Fruit fly (Drosophila melanogaster) whole organism, embryonic: ENCODE measurements around the gene VhaPPA1-2.

Experiments
- BEAF-32 ChIP-seq: fragments of 200-800 bp; sonication (Bioruptor generic); optimal IDR thresholded peaks from 3 replicates; lab custom pipeline; 2017; ENCODE audit warnings: missing biosample characterization, missing genetic modification characterization, mild to moderate bottlenecking, moderate library complexity, missing genetic modification reagents
- CG10366 ChIP-seq: fragments of 200-800 bp; sonication (Bioruptor generic); IDR thresholded peaks from 2 replicates; pipeline ENCODE4 v1.3.6; 2022; ENCODE audit warnings: missing biosample characterization, missing genetic modification characterization
- CG10959 ChIP-seq: fragments of 200-800 bp; sonication (Bioruptor generic); IDR thresholded peaks from 2 replicates; pipeline ENCODE4 v1.3.6; 2022; ENCODE audit warnings: missing biosample characterization, missing genetic modification characterization
- CG11085 ChIP-seq: fragments of 200-800 bp; sonication (Bioruptor generic); IDR thresholded peaks from 2 replicates; pipeline ENCODE4 v1.3.6; 2022; ENCODE audit warnings: missing biosample characterization, missing genetic modification characterization
- CG11247 ChIP-seq: fragments of 200-800 bp; sonication (Bioruptor generic); IDR thresholded peaks from 2 replicates; pipeline ENCODE4 v1.3.6; 2022; ENCODE audit warnings: missing biosample characterization, missing genetic modification characterization
- CG12391 ChIP-seq: fragments of 200-800 bp; sonication (Bioruptor generic); optimal IDR thresholded peaks from 3 replicates; lab custom pipeline; 2018; ENCODE audit warnings: missing biosample characterization, mild to moderate bottlenecking, missing genetic modification characterization, moderate library complexity
- CG13287 ChIP-seq: fragments of 200-800 bp; sonication (Bioruptor generic); IDR thresholded peaks from 2 replicates; pipeline ENCODE4 v1.3.6; 2022; ENCODE audit warnings: missing biosample characterization, missing genetic modification characterization; ENCODE audit not compliant: partially characterized antibody
- CG16815 ChIP-seq: fragments of 200-800 bp; sonication (Bioruptor generic); optimal IDR thresholded peaks from 3 replicates; lab custom pipeline; 2017; ENCODE audit warnings: missing biosample characterization, mild to moderate bottlenecking, missing genetic modification characterization
- CG17829 ChIP-seq: fragments of 200-800 bp; optimal IDR thresholded peaks from 2 replicates; lab custom pipeline; 2019; ENCODE audit warnings: missing biosample characterization, mild to moderate bottlenecking, missing genetic modification characterization, moderate library complexity
- CG18476 ChIP-seq: fragments of 200-800 bp; sonication (Bioruptor generic); optimal IDR thresholded peaks from 2 replicates; lab custom pipeline; 2016; ENCODE audit warnings: missing biosample characterization, mild to moderate bottlenecking, missing genetic modification characterization
- CG2116 ChIP-seq: fragments of 200-800 bp; sonication (Bioruptor generic); optimal IDR thresholded peaks from 3 replicates; lab custom pipeline; 2018; ENCODE audit warnings: missing biosample characterization, mild to moderate bottlenecking, missing genetic modification characterization
- CG2120 ChIP-seq: fragments of 200-800 bp; sonication (Bioruptor generic); optimal IDR thresholded peaks from 3 replicates; lab custom pipeline; 2016; ENCODE audit warnings: missing biosample characterization, missing genetic modification characterization
- CG2202 ChIP-seq: fragments of 200-800 bp; sonication (Bioruptor generic); optimal IDR thresholded peaks from 2 replicates; lab custom pipeline; 2018; ENCODE audit warnings: missing biosample characterization, mild to moderate bottlenecking, missing genetic modification characterization
- CG2678 ChIP-seq: fragments of 200-800 bp; sonication (Bioruptor generic); optimal IDR thresholded peaks from 3 replicates; lab custom pipeline; 2019; ENCODE audit warnings: missing biosample characterization, mild to moderate bottlenecking, missing genetic modification characterization, moderate library complexity
- CG2889 ChIP-seq: fragments of 200-800 bp; sonication (Bioruptor generic); IDR thresholded peaks from 3 replicates; pipeline ENCODE4 v1.3.6; 2022; ENCODE audit warnings: missing biosample characterization, missing genetic modification characterization
- CG3281 ChIP-seq: fragments of 200-800 bp; sonication (Bioruptor generic); optimal IDR thresholded peaks from 3 replicates; lab custom pipeline; 2017; ENCODE audit warnings: missing biosample characterization, mild to moderate bottlenecking, missing genetic modification characterization
- CG34422 ChIP-seq: fragments of 200-800 bp; sonication (Bioruptor generic); IDR thresholded peaks from 3 replicates; pipeline ENCODE4 v1.3.6; 2022; ENCODE audit warnings: missing biosample characterization, missing genetic modification characterization
- CG4328 ChIP-seq: fragments of 200-800 bp; sonication (Bioruptor generic); optimal IDR thresholded peaks from 3 replicates; lab custom pipeline; 2017; ENCODE audit warnings: missing biosample characterization, missing genetic modification reagents, missing genetic modification characterization
- CG6175 ChIP-seq: fragments of 200-800 bp; sonication (Bioruptor generic); IDR thresholded peaks from 3 replicates; pipeline ENCODE4 v1.3.6; 2022; ENCODE audit warnings: missing biosample characterization, missing genetic modification characterization
- CG7271 ChIP-seq: fragments of 200-800 bp; sonication (Bioruptor generic); optimal IDR thresholded peaks from 2 replicates; lab custom pipeline; 2018; ENCODE audit warnings: missing biosample characterization, mild to moderate bottlenecking, missing genetic modification characterization, moderate library complexity
- CG8281 ChIP-seq: fragments of 200-800 bp; sonication (Bioruptor generic); optimal IDR thresholded peaks from 2 replicates; lab custom pipeline; 2018; ENCODE audit warnings: missing biosample characterization, mild to moderate bottlenecking, missing genetic modification characterization, moderate library complexity
- CG8944 ChIP-seq: fragments of 200-800 bp; sonication (Bioruptor generic); optimal IDR thresholded peaks from 3 replicates; lab custom pipeline; 2016; ENCODE audit warnings: missing biosample characterization, missing genetic modification characterization
- CG9797 ChIP-seq: fragments of 200-800 bp; sonication (Bioruptor generic); optimal IDR thresholded peaks from 3 replicates; lab custom pipeline; 2018; ENCODE audit warnings: missing biosample characterization, mild to moderate bottlenecking, missing genetic modification characterization
- CG9932 ChIP-seq: fragments of 200-800 bp; sonication (Bioruptor generic); IDR thresholded peaks from 2 replicates; pipeline ENCODE4 v1.3.6; 2022; ENCODE audit warnings: missing biosample characterization, missing genetic modification characterization
- Doc2 ChIP-seq: fragments of 200-800 bp; sonication (Bioruptor generic); IDR thresholded peaks from 2 replicates; pipeline ENCODE4 v1.3.6; 2022; ENCODE audit warnings: missing biosample characterization, missing genetic modification characterization
- Hey ChIP-seq: fragments of 200-800 bp; sonication (Bioruptor generic); optimal IDR thresholded peaks from 3 replicates; lab custom pipeline; 2018; ENCODE audit warnings: missing biosample characterization, mild to moderate bottlenecking, missing genetic modification characterization
- Meics ChIP-seq: fragments of 200-800 bp; sonication (Bioruptor generic); optimal IDR thresholded peaks from 2 replicates; lab custom pipeline; 2017; ENCODE audit warnings: missing biosample characterization, mild to moderate bottlenecking, missing genetic modification characterization
- NFAT ChIP-seq: fragments of 200-800 bp; sonication (Bioruptor generic); IDR thresholded peaks from 2 replicates; pipeline ENCODE4 v1.3.6; 2022; ENCODE audit warnings: missing biosample characterization, missing genetic modification characterization
- NK7.1 ChIP-seq: fragments of 200-800 bp; sonication (Bioruptor generic); optimal IDR thresholded peaks from 3 replicates; lab custom pipeline; 2016; ENCODE audit warnings: missing biosample characterization, missing genetic modification characterization
- Oaz ChIP-seq: fragments of 200-800 bp; sonication (Bioruptor generic); IDR thresholded peaks from 2 replicates; pipeline ENCODE4 v1.3.6; 2022; ENCODE audit warnings: missing biosample characterization, missing genetic modification characterization
- Rx ChIP-seq: fragments of 200-800 bp; sonication (Bioruptor generic); IDR thresholded peaks from 2 replicates; pipeline ENCODE4 v1.3.6; 2022; ENCODE audit warnings: missing biosample characterization, missing genetic modification characterization
- Scr ChIP-seq: fragments of 200-800 bp; sonication (Bioruptor generic); IDR thresholded peaks from 2 replicates; pipeline ENCODE4 v1.3.6; 2022; ENCODE audit warnings: missing biosample characterization, missing genetic modification characterization; ENCODE audit not compliant: partially characterized antibody
- ap ChIP-seq: fragments of 200-800 bp; sonication (Bioruptor generic); IDR thresholded peaks from 2 replicates; pipeline ENCODE4 v1.3.6; 2022; ENCODE audit warnings: missing biosample characterization, missing genetic modification characterization
- bbx ChIP-seq: fragments of 200-800 bp; sonication (Bioruptor generic); IDR thresholded peaks from 2 replicates; pipeline ENCODE4 v1.3.6; 2022; ENCODE audit warnings: missing biosample characterization, missing genetic modification characterization; ENCODE audit not compliant: partially characterized antibody
- ci ChIP-seq: fragments of 200-800 bp; sonication (Bioruptor generic); IDR thresholded peaks from 3 replicates; pipeline ENCODE4 v1.3.6; 2022; ENCODE audit warnings: missing biosample characterization, missing genetic modification characterization
- cwo ChIP-seq: fragments of 200-800 bp; sonication (Bioruptor generic); optimal IDR thresholded peaks from 3 replicates; lab custom pipeline; 2017; ENCODE audit warnings: missing biosample characterization, missing genetic modification characterization, mild to moderate bottlenecking, moderate library complexity, missing genetic modification reagents
- ewg ChIP-seq: fragments of 200-800 bp; sonication (Bioruptor generic); optimal IDR thresholded peaks from 3 replicates; lab custom pipeline; 2017; ENCODE audit warnings: mild to moderate bottlenecking, missing biosample characterization, missing genetic modification reagents, missing genetic modification characterization
- gce ChIP-seq: fragments of 200-800 bp; sonication (Bioruptor generic); IDR thresholded peaks from 3 replicates; pipeline ENCODE4 v1.3.6; 2022; ENCODE audit warnings: missing biosample characterization, missing genetic modification characterization
- gfzf ChIP-seq: fragments of 200-800 bp; sonication (Bioruptor generic); optimal IDR thresholded peaks from 2 replicates; lab custom pipeline; 2016; ENCODE audit warnings: missing biosample characterization, mild to moderate bottlenecking, missing genetic modification characterization, moderate library complexity
- grau ChIP-seq: fragments of 200-800 bp; optimal IDR thresholded peaks from 3 replicates; lab custom pipeline; 2019; ENCODE audit warnings: missing biosample characterization, mild to moderate bottlenecking, missing genetic modification characterization, moderate library complexity
- jigr1 ChIP-seq: fragments of 200-800 bp; sonication (Bioruptor generic); IDR thresholded peaks from 3 replicates; pipeline ENCODE4 v1.3.6; 2022; ENCODE audit warnings: missing biosample characterization, missing genetic modification characterization
- klu ChIP-seq: fragments of 200-800 bp; sonication (Bioruptor generic); IDR thresholded peaks from 2 replicates; pipeline ENCODE4 v1.3.6; 2022; ENCODE audit warnings: missing biosample characterization, missing genetic modification characterization
- onecut ChIP-seq: fragments of 200-800 bp; sonication (Bioruptor generic); IDR thresholded peaks from 2 replicates; pipeline ENCODE4 v1.3.6; 2022; ENCODE audit warnings: missing biosample characterization, missing genetic modification characterization
- p53 ChIP-seq: fragments of 200-800 bp; sonication (Bioruptor generic); optimal IDR thresholded peaks from 2 replicates; lab custom pipeline; 2016; ENCODE audit warnings: missing biosample characterization, missing genetic modification characterization
- phol ChIP-seq: fragments of 200-800 bp; sonication (Bioruptor generic); optimal IDR thresholded peaks from 3 replicates; lab custom pipeline; 2018; ENCODE audit warnings: missing biosample characterization, mild to moderate bottlenecking, missing genetic modification characterization, moderate library complexity
- ro ChIP-seq: fragments of 200-800 bp; sonication (Bioruptor generic); IDR thresholded peaks from 2 replicates; pipeline ENCODE4 v1.3.6; 2022; ENCODE audit warnings: missing biosample characterization, missing genetic modification characterization
- row ChIP-seq: fragments of 200-800 bp; sonication (Bioruptor generic); IDR thresholded peaks from 3 replicates; pipeline ENCODE4 v1.3.6; 2022; ENCODE audit warnings: missing biosample characterization, missing genetic modification characterization
- sd ChIP-seq: fragments of 200-800 bp; sonication (Bioruptor generic); optimal IDR thresholded peaks from 3 replicates; lab custom pipeline; 2018; ENCODE audit warnings: missing biosample characterization, mild to moderate bottlenecking, missing genetic modification characterization, moderate library complexity
- sim ChIP-seq: fragments of 200-800 bp; sonication (Bioruptor generic); IDR thresholded peaks from 2 replicates; pipeline ENCODE4 v1.3.6; 2022; ENCODE audit warnings: missing biosample characterization, missing genetic modification characterization
- tgo ChIP-seq: fragments of 200-800 bp; sonication (Bioruptor generic); IDR thresholded peaks from 3 replicates; pipeline ENCODE4 v1.3.6; 2022; ENCODE audit warnings: missing biosample characterization, missing genetic modification characterization
- wek ChIP-seq: fragments of 200-800 bp; sonication (Bioruptor generic); optimal IDR thresholded peaks from 3 replicates; lab custom pipeline; 2018; ENCODE audit warnings: missing biosample characterization, mild to moderate bottlenecking, missing genetic modification characterization, moderate library complexity

VhaPPA1-2 gene

dm6 chr3R:14890064-14890709, 9.9 kb downstream of the VhaPPA1-2 start, which contains the start of the genes CycC and UQCR-C1 (continued):
- no peak for TF ChIP-seq CG2889 (GFP tag; lab: Robert Waterston, UW)
- no peak for TF ChIP-seq NK7.1
- no peak for TF ChIP-seq Hey (tag; lab: Kevin White, UChicago)
- TF ChIP-seq CG8281 (tag; lab: Kevin White, UChicago) = no peak
- peak; percentile 10 for TF ChIP-seq CG9797 (GFP tag; lab: Kevin White, UChicago)
- TF ChIP-seq CG12391 (tag; lab: Kevin White, UChicago) = no peak
- no peak for TF ChIP-seq Meics
- no peak for TF ChIP-seq CG2678 (tag; lab: Kevin White, UChicago)
- TF ChIP-seq bbx (GFP tag; lab: Robert Waterston, UW) = peak; percentile 55
- no peak for TF ChIP-seq sim (GFP tag; lab: Robert Waterston, UW)
- no peak for TF ChIP-seq jigr1 (GFP tag; lab: Robert Waterston, UW)
- TF ChIP-seq CG8944 = no peak
- TF ChIP-seq CG18476 (GFP tag; lab: Kevin White, UChicago) = no peak
- no peak for TF ChIP-seq CG4328 (GFP tag; lab: Kevin White, UChicago)
- no peak for TF ChIP-seq grau (tag; lab: Kevin White, UChicago)
- TF ChIP-seq CG13287 (GFP tag; lab: Robert Waterston, UW) = peak; percentile 32; the same call in 1 of the 2 replicates
- TF ChIP-seq CG16815 = no peak
- no peak for TF ChIP-seq p53 (GFP tag; lab: Kevin White, UChicago)
- peak; percentile 32; the same call in 1 of the 2 replicates for TF ChIP-seq Scr (GFP tag; lab: Robert Waterston, UW)
- no peak for TF ChIP-seq gfzf (GFP tag; lab: Kevin White, UChicago)
- TF ChIP-seq CG3281 (GFP tag; lab: Kevin White, UChicago) = peak; percentile 31
- no peak for TF ChIP-seq Doc2 (GFP tag; lab: Robert Waterston, UW)
- TF ChIP-seq phol (tag; lab: Kevin White, UChicago) = peak; percentile 34
- peak; percentile 61; the same call in 2 of the 3 replicates for TF ChIP-seq CG34422 (GFP tag; lab: Robert Waterston, UW)
- peak; percentile 8 for TF ChIP-seq CG17829 (tag; lab: Kevin White, UChicago)
- no peak for TF ChIP-seq row (GFP tag; lab: Robert Waterston, UW)
- TF ChIP-seq ap (GFP tag; lab: Robert Waterston, UW) = no peak
- no peak for TF ChIP-seq CG11247
- no peak for TF ChIP-seq Rx (GFP tag; lab: Robert Waterston, UW)
- TF ChIP-seq ewg (GFP tag; lab: Kevin White, UChicago) = peak; percentile 30
- peak; percentile 16 for TF ChIP-seq BEAF-32 (GFP tag; lab: Kevin White, UChicago)
- TF ChIP-seq ci = no peak

- peak; percentile 87 for TF ChIP-seq onecut (GFP tag; lab: Robert Waterston, UW)
- no peak for TF ChIP-seq sd (tag; lab: Kevin White, UChicago)
- peak; percentile 56 for TF ChIP-seq CG10366 (GFP tag; lab: Robert Waterston, UW)
- TF ChIP-seq CG6175 = no peak
- TF ChIP-seq ro (GFP tag; lab: Robert Waterston, UW) = no peak
- no peak for TF ChIP-seq Oaz (GFP tag; lab: Robert Waterston, UW)
- TF ChIP-seq CG10959 (GFP tag; lab: Robert Waterston, UW) = no peak
- peak; percentile 86 for TF ChIP-seq CG2120
- peak; percentile 42; the same call in 2 of the 3 replicates for TF ChIP-seq tgo (GFP tag; lab: Robert Waterston, UW)
- TF ChIP-seq wek (GFP tag; lab: Kevin White, UChicago) = no peak
- peak; percentile 59 for TF ChIP-seq cwo (GFP tag; lab: Kevin White, UChicago)
- TF ChIP-seq CG7271 (tag; lab: Kevin White, UChicago) = no peak
- TF ChIP-seq CG11085 (GFP tag; lab: Robert Waterston, UW) = peak; percentile 61
- TF ChIP-seq NFAT (GFP tag; lab: Robert Waterston, UW) = peak; percentile 62
- peak; percentile 92 for TF ChIP-seq CG2116 (GFP tag; lab: Kevin White, UChicago)
- no peak; the same call in 1 of the 2 replicates for TF ChIP-seq klu (GFP tag; lab: Robert Waterston, UW)
- no peak for TF ChIP-seq gce (GFP tag; lab: Robert Waterston, UW)
- TF ChIP-seq CG2202 (tag; lab: Kevin White, UChicago) = no peak
- TF ChIP-seq CG9932 (GFP tag; lab: Robert Waterston, UW) = peak; percentile 88
These were observed 14.0 kb downstream of the VhaPPA1-2 start, which contains the start of the genes Rrp6, CG33331 and CG33332 for dm6 chr3R:14886011-14886534. TSS of gene Rrp6 (minus strand) at chr3R:14886246. TSS of gene CG33331 (plus strand) at chr3R:14886456. TSS of gene CG33332 (plus strand) at chr3R:14886456.
